Worm (Caenorhabditis elegans): ENCODE measurements around the gene sph-1.

DNA sequence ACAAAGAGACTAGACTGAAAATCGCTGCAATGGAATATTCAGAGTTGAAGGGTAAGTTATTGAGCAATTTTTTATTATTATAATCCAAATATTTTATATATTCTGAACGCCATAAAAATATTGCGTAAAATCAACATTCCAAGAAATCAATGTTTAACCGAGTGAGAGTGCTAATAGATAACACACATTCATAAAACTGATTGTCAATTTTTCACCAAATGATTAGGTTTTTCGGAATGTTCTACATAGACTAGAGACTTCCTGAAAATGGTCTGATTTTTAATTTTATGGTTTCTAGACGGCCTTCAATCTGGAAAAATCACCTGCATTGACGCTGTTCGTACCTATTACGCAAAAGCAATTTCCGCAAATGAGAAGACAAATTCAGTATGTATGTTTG is 19.3 kb upstream of the sph-1 start:
- no peak for TF ChIP-seq unc-62 (GFP tag; optimal IDR thresholded peaks at IDR 0.05)
- TF ChIP-seq lin-13 (tag; optimal IDR thresholded peaks at IDR 0.05): no peak
- no peak for TF ChIP-seq nhr-28 (tag; optimal IDR thresholded peaks at IDR 0.05)
- TF ChIP-seq mab-5 (tag; optimal IDR thresholded peaks at IDR 0.05): no peak

Data from whole organism, mixed stage, embryonic.